Fruit fly (Drosophila melanogaster) S2 (cell line): ENCODE data around the gene CG15336.
A peak's percentile ranks its signal among the peaks of the same experiment; 100 is the strongest.

Experiments used
- CG8478 ChIP-seq: fragments of >200 bp; optimal IDR thresholded peaks from 2 replicates; lab custom pipeline; 2018
- CTCF ChIP-seq, 2 experiments: fragments of >200 bp; optimal IDR thresholded peaks; 2 replicates each; lab custom pipeline; 2018

Gene CG15336

DNA sequence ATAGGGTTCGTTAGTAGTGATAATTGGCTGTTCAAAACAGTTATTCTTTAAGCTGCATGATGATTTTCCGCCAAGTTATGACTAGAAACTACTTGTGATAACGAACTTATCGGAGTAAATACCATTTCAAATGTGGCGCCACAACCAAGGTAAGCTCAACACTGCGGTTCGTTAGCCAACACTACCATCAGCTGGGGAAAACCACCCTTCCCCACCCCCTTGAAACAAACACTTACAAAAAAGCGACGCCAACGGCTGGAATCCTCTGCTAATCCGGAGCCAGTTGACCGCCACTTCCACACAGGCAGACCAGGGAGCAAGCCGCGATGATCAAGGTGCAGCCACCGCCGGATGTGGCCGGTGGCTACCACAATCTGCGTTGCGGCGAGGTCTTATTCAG, 5.0 kb downstream of the CG15336 start, which contains the start of gene CG18262:
Gene CG18262 (plus strand): TSS at position 231 of the 400 bp plus-strand sequence.
- TF ChIP-seq CTCF (optimal IDR thresholded peaks at IDR 0.05; lab: Kevin White, UChicago) (no peak), CG8478 (no peak)

DNA sequence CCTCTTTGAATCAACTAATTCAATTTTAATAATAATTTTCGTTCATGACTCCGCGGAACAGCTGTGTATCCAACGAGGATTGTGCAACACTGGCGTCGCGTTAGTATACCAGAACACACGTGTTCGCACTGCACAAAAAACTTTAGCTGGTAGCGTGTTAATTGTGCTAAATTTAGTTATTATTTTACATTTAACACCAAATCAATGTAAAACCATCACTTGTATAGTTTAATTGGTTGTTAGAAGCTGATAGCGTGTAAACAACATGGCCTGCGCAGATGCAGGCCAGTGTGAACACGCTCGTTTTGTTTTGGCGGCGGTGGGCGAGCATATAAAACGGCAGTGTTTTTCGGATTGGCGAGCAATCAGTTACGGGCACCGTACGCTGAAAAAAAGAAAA, 9.5 kb downstream of the CG15336 start, which contains the start of the genes Traf6 and GIIIspla2:
Gene Traf6 (minus strand): TSS at position 93 of the 400 bp plus-strand sequence.
Gene GIIIspla2 (plus strand): TSS at position 335 of the 400 bp plus-strand sequence.
- no peak for TF ChIP-seq CG8478
- no peak for TF ChIP-seq CTCF (optimal IDR thresholded peaks at IDR 0.05; lab: Kevin White, UChicago)

DNA sequence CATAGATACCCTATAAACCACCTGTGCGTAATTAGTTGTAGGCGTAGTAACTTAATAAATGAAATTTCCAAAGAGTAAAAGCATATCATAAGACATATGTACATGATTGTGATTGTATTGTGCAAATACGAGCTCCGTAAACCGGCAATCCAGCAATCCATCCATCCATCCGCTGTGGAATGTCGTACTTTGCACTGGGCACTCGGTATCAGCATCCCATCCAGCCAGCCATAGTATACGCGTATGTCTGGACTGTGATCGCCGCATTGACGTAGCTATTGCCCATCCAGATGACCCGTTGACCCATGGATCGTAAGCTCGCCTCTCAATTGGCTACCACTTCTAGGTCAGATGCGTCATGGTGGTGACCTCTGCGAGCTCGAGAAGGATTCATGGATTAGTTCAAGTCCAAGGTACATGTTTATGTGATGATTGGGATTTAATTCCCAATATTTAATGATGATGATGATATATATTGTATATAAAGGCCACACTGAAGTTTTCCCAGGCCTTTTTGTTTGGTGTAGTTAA, 11.3 kb downstream of the CG15336 start:
- TF ChIP-seq CG8478 (no peak), CTCF (optimal IDR thresholded peaks at IDR 0.05; lab: Kevin White, UChicago) (no peak)

DNA sequence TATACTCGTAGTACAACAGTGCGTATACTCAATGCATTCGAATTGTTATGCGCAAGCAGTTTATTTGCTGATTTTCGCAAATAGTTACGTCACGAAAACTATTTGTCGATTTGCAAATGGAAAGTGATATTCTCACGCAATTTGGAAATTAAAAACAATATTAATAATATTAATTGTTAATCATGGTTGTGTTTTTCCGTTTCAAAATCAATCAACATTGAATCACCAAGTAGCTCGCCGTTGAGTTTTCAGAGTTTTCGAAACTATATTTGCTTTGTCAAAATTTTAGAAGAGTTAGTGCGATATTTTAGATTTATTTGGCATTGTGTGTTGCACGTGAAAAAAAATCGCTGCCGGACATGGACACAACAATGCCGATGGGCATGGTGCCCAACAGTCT, 12.0 kb downstream of the CG15336 start, which contains the start of gene CG15337:
Gene CG15337 (plus strand): TSS at position 301 of the 400 bp plus-strand sequence.
- no peak for TF ChIP-seq CG8478
- no peak for TF ChIP-seq CTCF (optimal IDR thresholded peaks at IDR 0.05; lab: Kevin White, UChicago)

- TF ChIP-seq CG8478 (no peak), CTCF (optimal IDR thresholded peaks at IDR 0.05; lab: Kevin White, UChicago) (no peak)
Measured at dm6 chrX:8162692-8163091, 14.9 kb downstream of the CG15336 start, which contains the start of gene CG10761. TSS of gene CG10761 (minus strand) at chrX:8162792.

DNA sequence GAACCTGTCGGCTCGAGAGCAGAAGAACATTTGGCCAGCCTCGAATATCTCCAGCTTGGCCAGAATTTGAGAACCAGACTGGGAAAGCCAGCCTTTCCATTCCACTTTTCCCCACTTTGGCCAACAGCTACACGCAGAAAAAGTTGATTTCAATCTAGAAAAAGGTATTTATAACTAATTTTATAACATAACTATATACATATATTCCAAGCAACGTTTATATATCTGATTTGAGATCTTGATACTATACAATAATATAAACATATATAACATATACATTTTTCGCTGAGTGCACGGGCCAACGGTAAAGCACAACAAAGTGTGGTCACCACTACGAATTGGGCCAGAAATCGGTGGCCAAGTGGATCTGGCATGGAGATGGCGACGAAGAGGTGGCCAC, 15.7 kb downstream of the CG15336 start:
- TF ChIP-seq CG8478: no peak
- no peak for TF ChIP-seq CTCF (optimal IDR thresholded peaks at IDR 0.05; lab: Kevin White, UChicago)

DNA sequence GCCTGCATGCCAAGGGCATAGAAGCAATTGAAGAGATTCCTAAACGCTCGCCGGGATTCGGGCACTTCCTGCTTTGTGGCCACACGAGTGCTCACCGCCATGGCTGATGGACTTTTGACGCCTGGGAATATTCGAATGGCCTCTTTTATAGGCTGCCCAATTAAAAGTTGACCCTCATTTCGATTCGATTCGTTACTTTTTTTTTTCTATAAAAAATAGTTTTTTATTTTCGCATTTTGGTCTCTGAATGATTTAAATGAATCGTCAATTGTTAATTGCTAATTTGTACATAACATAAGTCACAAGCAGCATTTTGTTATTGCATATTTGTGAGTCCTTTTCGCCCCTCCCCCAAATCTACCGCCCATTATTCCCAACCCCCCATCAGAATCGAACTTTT, 17.9 kb downstream of the CG15336 start, which contains the start of gene Or7a:
Gene Or7a (minus strand): TSS at position 101 of the 400 bp plus-strand sequence.
- TF ChIP-seq CTCF (optimal IDR thresholded peaks at IDR 0.05; lab: Kevin White, UChicago) (no peak), CG8478 (no peak)

dm6 chrX:8170166-8170565, 22.4 kb downstream of the CG15336 start, which contains the start of gene CG2278:
TSS of gene CG2278 (minus strand) at chrX:8170266.
- TF ChIP-seq CG8478: no peak
- TF ChIP-seq CTCF (optimal IDR thresholded peaks at IDR 0.05; lab: Kevin White, UChicago): no peak

DNA sequence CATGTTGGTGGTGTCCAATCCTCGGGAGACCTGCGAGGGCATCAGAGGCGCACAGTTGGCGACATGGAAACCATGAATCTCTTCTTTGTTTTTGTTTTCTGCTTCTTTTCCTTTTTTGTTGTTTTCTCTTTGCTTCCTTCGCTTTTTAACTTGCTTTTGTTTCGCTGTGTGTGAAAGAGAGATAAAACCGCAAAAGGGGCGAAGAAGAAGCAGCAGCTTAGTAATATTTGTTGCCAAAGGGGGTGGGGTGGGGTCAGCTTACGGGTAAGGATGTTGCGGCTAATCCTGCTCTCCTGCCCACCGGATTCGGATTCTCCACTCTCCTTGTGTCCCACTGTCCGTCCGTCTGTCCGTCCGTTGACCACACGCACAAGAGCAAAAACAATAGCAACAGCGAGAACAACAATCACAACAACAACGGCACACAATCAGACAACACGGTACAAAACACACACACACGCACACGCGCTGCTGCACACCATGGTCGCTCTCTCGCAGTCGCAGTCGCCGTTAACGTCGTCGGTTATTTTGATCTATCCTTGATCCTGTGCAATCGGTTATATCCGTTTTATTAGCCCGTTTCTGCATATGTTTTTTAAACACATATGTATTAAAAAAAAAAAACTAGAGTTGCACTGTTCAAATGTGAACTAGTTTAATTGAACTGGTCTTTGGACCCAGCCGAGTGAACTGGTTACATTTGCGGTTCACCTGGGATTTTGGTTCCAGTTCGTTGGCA, 28.7 kb downstream of the CG15336 start:
- TF ChIP-seq CTCF (optimal IDR thresholded peaks at IDR 0.05; lab: Kevin White, UChicago): no peak
- TF ChIP-seq CG8478: no peak

DNA sequence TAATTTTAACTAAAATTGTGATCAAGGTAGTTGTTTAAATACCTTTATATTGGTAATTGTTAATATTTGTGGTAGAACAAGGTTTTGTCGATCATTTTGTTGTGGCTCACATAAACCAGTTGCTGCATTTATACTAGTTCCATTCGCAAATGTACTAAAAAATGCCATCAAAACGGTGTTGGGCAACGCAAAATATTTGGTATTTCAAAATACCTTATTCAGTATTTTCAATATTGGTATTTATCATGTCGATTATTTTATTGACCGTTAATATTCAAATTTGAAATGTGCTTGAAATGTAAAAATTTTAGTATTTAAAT, 29.2 kb downstream of the CG15336 start, which contains the start of gene slpr:
Gene slpr (minus strand): TSS at position 156 of the 320 bp plus-strand sequence.
- no peak for TF ChIP-seq CG8478
- no peak for TF ChIP-seq CTCF (optimal IDR thresholded peaks at IDR 0.05; lab: Kevin White, UChicago)

dm6 chrX:8177742-8178141, 30.0 kb downstream of the CG15336 start:
- TF ChIP-seq CTCF (optimal IDR thresholded peaks at IDR 0.05; lab: Kevin White, UChicago) (no peak), CG8478 (no peak)

dm6 chrX:8178165-8178955, 30.6 kb downstream of the CG15336 start, which contains the start of gene sdt:
TSS of gene sdt (plus strand) at chrX:8178549.
- TF ChIP-seq CTCF (optimal IDR thresholded peaks at IDR 0.05; lab: Kevin White, UChicago): no peak
- no peak for TF ChIP-seq CG8478

- TF ChIP-seq CTCF (optimal IDR thresholded peaks at IDR 0.05; lab: Kevin White, UChicago): no peak
- no peak for TF ChIP-seq CG8478
Measured at dm6 chrX:8178989-8179388, 31.2 kb downstream of the CG15336 start.

- no peak for TF ChIP-seq CG8478
Measured at dm6 chrX:8179858-8180257, 32.1 kb downstream of the CG15336 start.

- TF ChIP-seq CG8478 (no peak), CTCF (optimal IDR thresholded peaks at IDR 0.05; lab: Kevin White, UChicago) (peak in 1 of 2 experiments; percentile 12)
Measured at dm6 chrX:8192191-8192590, 44.4 kb downstream of the CG15336 start.
